Worm (Caenorhabditis elegans) whole organism, midembryonic: ENCODE data around the gene srx-116.

Experiments used
- T22C8.4 ChIP-seq: fragments of 200-800 bp; sonication (Bioruptor generic); IDR thresholded peaks from 2 replicates; pipeline ENCODE4 v1.3.6; 2022; ENCODE audit warnings: missing genetic modification characterization, missing compliant biosample characterization
- cog-1 ChIP-seq: sonication (generic microtip); optimal IDR thresholded peaks from 2 replicates; lab custom pipeline; 2016; ENCODE audit warnings: missing genetic modification characterization, missing compliant biosample characterization
- flt-1 ChIP-seq: fragments of 200-800 bp; sonication (Bioruptor generic); IDR thresholded peaks from 2 replicates; pipeline ENCODE4 v1.3.6; 2022; ENCODE audit warnings: missing genetic modification characterization, missing compliant biosample characterization
- klf-2 ChIP-seq: fragments of 200-800 bp; sonication (Bioruptor generic); conservative IDR thresholded peaks from 2 replicates; pipeline ENCODE4 v1.3.6; 2022; ENCODE audit warnings: missing genetic modification reagents, missing genetic modification characterization, missing compliant biosample characterization
- med-1 ChIP-seq: sonication (generic microtip); optimal IDR thresholded peaks from 2 replicates; lab custom pipeline; 2017; ENCODE audit warnings: missing genetic modification characterization, mild to moderate bottlenecking, missing compliant biosample characterization, antibody characterized with exemption, missing genetic modification reagents; ENCODE audit not compliant: insufficient read depth
- ref-1 ChIP-seq: fragments of 200-800 bp; sonication (Bioruptor generic); conservative IDR thresholded peaks from 2 replicates; pipeline ENCODE4 v1.3.6; 2022; ENCODE audit warnings: missing genetic modification reagents, missing genetic modification characterization, missing compliant biosample characterization
- tab-1 ChIP-seq: fragments of 200-800 bp; sonication (Bioruptor generic); IDR thresholded peaks from 2 replicates; pipeline ENCODE4 v1.3.6; 2022; ENCODE audit warnings: missing genetic modification characterization, missing compliant biosample characterization
- ztf-23 ChIP-seq: fragments of 200-800 bp; sonication (Bioruptor generic); IDR thresholded peaks from 2 replicates; pipeline ENCODE4 v1.3.6; 2022; ENCODE audit warnings: missing genetic modification reagents, missing genetic modification characterization, missing compliant biosample characterization
- ztf-29 ChIP-seq: fragments of 200-800 bp; sonication (Bioruptor generic); IDR thresholded peaks from 2 replicates; pipeline ENCODE4 v1.3.6; 2022; ENCODE audit warnings: missing genetic modification reagents, missing genetic modification characterization, missing compliant biosample characterization

Gene srx-116

DNA sequence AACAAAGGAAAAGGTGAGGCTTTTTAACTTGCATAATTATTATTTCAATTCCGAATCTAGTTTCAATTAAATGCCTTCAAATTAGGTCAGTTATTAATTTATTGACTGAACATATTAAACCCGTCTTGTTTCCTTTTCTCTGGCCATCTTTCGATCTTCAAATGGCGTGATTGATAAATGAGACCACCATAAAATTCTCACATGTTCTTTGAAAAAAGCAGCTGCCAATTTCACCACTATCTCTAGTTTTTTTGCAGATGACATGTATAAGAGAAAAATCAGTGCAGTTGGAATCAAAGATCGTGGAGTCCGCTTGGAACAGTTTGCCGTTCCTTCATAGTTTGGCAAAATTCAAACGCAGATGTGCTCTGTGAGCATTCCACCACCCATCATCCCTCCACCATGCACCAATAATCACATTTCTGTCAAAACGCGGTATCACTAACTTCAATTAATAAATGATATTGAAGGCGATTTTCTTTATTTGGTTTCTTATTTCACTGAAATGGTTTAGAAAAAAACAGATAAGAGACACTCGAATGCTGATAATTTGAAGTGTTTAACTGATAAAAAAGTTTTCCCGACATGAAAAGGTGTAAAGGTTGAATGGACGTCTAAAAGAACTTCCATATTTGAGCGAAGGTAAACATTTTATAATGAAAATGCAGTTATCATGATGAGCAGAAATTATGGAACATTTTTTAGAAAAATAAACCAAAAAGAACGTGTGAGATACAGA is 32.8 kb upstream of the srx-116 start:
- no peak for TF ChIP-seq cog-1 (tag; lab: Kevin White, UChicago)
- TF ChIP-seq T22C8.4 (GFP tag; lab: Robert Waterston, UW) = no peak
- TF ChIP-seq ref-1 (GFP tag; lab: Robert Waterston, UW) = no peak
- no peak for TF ChIP-seq klf-2
- no peak for TF ChIP-seq med-1 (GFP tag; lab: Kevin White, UChicago)
- TF ChIP-seq tab-1 (GFP tag; lab: Robert Waterston, UW) = no peak
- no peak for TF ChIP-seq ztf-23 (GFP tag; lab: Robert Waterston, UW)
- no peak for TF ChIP-seq ztf-29 (GFP tag; lab: Robert Waterston, UW)
- TF ChIP-seq flt-1 = no peak

DNA sequence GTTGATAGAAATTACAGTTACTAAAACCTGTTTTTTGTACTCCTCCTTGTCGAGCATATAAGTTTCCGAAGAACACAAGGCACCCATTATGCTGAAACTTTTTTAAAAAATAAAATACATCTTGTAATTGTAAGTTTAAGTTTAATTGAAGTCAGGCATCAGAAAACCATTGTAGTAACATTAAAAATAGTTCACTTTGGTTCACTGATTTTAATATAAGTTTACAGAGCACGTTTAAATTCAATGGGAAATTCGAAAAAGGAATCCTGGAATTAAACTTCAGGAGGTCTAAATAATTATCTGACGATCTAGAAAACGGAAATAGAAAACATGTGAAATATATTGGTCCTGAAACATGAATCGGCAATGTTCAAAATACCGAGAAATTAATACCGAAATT is 30.3 kb upstream of the srx-116 start, which contains the start of gene gpa-8:
Gene gpa-8 (minus strand): TSS at position 101 of the 400 bp plus-strand sequence.
- no peak for TF ChIP-seq ztf-23 (GFP tag; lab: Robert Waterston, UW)
- TF ChIP-seq T22C8.4 (GFP tag; lab: Robert Waterston, UW) = no peak
- TF ChIP-seq tab-1 (GFP tag; lab: Robert Waterston, UW) = no peak
- TF ChIP-seq med-1 (GFP tag; lab: Kevin White, UChicago) = no peak
- TF ChIP-seq ref-1 (GFP tag; lab: Robert Waterston, UW) = no peak
- no peak for TF ChIP-seq ztf-29 (GFP tag; lab: Robert Waterston, UW)
- TF ChIP-seq klf-2 = no peak
- TF ChIP-seq cog-1 (tag; lab: Kevin White, UChicago) = no peak
- TF ChIP-seq flt-1 = no peak

DNA sequence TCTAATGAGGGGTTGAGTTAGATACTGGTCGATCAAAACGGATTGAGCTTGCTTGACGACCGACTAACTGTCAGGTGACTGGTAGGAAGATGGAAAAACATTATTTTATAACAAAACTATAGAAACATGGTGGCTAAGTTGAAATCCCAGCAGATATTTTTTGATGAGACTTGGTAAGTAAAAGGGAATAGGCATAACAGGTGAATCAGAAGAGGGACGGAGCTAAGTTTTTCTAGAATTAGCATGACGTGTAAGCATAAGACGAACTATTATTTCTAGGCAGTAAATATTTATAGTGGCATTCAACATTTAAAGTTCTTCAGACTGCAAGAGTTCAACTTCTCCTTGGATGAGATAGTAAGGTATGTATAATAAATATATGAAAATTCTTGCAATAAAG is 26.2 kb upstream of the srx-116 start, which contains the start of gene F56H9.8:
Gene F56H9.8 (plus strand): TSS at position 301 of the 400 bp plus-strand sequence.
- TF ChIP-seq klf-2 = no peak
- TF ChIP-seq cog-1 (tag; lab: Kevin White, UChicago) = no peak
- no peak for TF ChIP-seq T22C8.4 (GFP tag; lab: Robert Waterston, UW)
- no peak for TF ChIP-seq ztf-29 (GFP tag; lab: Robert Waterston, UW)
- no peak for TF ChIP-seq flt-1
- TF ChIP-seq ztf-23 (GFP tag; lab: Robert Waterston, UW) = no peak
- TF ChIP-seq ref-1 (GFP tag; lab: Robert Waterston, UW) = no peak
- TF ChIP-seq tab-1 (GFP tag; lab: Robert Waterston, UW) = no peak
- TF ChIP-seq med-1 (GFP tag; lab: Kevin White, UChicago) = no peak

DNA sequence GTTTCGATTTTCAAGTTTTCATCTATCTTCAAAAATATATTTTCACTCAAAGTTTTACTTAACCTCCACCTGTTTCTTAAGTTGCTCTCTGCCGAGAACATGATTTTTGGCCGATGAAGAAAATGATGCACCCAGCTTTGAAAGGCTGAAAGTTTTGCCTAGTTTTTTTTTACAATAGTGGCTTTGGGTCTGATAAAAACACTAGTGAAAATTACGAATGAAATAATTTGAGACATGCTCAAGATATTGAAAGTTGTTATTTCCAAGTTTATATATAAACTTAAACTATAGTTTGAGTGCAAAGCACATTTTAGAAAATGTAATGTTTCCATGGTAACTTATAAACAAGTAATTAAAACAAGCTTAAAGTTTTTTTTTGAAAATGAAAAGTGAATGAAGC is 21.5 kb upstream of the srx-116 start, which contains the start of gene gpa-9:
Gene gpa-9 (minus strand): TSS at position 101 of the 400 bp plus-strand sequence.
- no peak for TF ChIP-seq klf-2
- no peak for TF ChIP-seq cog-1 (tag; lab: Kevin White, UChicago)
- no peak for TF ChIP-seq ztf-29 (GFP tag; lab: Robert Waterston, UW)
- TF ChIP-seq T22C8.4 (GFP tag; lab: Robert Waterston, UW) = no peak
- TF ChIP-seq med-1 (GFP tag; lab: Kevin White, UChicago) = no peak
- no peak for TF ChIP-seq ztf-23 (GFP tag; lab: Robert Waterston, UW)
- no peak for TF ChIP-seq ref-1 (GFP tag; lab: Robert Waterston, UW)
- no peak for TF ChIP-seq flt-1
- no peak for TF ChIP-seq tab-1 (GFP tag; lab: Robert Waterston, UW)

DNA sequence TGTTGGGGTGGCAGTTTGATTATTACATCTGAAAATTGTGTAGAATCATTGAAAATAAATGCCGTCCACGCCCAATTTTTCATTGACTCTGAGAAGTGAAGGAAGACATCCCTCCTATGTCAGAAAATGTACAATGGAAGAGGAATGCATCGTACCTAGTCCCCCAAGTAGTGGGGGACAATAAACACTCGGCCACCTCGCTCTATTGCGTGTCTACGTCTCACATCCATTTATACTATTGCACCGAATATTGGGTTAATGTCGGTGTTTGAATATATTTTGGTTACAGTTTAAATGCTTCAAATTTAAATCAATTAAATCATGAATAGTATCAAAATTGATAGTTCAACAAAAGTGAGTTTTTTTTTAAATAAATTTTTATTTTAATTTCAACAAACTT is 21.1 kb upstream of the srx-116 start, which contains the start of gene lin-25:
Gene lin-25 (plus strand): TSS at position 290 of the 400 bp plus-strand sequence.
- TF ChIP-seq ztf-29 (GFP tag; lab: Robert Waterston, UW) (no peak), cog-1 (tag; lab: Kevin White, UChicago) (no peak), flt-1 (no peak), tab-1 (GFP tag; lab: Robert Waterston, UW) (no peak), klf-2 (no peak), ref-1 (GFP tag; lab: Robert Waterston, UW) (no peak), T22C8.4 (GFP tag; lab: Robert Waterston, UW) (no peak), ztf-23 (GFP tag; lab: Robert Waterston, UW) (no peak), med-1 (GFP tag; lab: Kevin White, UChicago) (no peak)

DNA sequence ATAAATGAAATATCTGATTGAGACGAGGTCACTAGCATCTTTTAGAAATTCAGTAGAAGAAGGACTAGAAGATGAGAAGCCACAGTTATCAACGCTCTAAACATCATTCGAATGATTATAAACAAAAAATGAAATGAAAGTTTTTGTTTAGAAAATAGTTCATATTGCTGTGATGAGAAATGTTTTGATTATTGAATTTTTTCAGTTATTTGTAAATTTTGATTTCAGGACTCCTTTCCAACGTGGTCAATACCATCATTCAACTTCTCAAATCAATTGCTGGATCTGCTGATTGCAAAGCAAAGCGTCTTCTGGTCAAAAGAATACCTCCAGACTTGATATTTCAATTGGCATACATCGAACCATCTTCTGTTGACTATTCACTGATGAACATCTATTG is 12.6 kb upstream of the srx-116 start, which contains the start of gene W05B10.6:
Gene W05B10.6 (minus strand): TSS at position 101 of the 400 bp plus-strand sequence.
- TF ChIP-seq tab-1 (GFP tag; lab: Robert Waterston, UW) = no peak
- TF ChIP-seq ref-1 (GFP tag; lab: Robert Waterston, UW) = no peak
- no peak for TF ChIP-seq cog-1 (tag; lab: Kevin White, UChicago)
- TF ChIP-seq ztf-23 (GFP tag; lab: Robert Waterston, UW) = no peak
- no peak for TF ChIP-seq klf-2
- TF ChIP-seq med-1 (GFP tag; lab: Kevin White, UChicago) = no peak

DNA sequence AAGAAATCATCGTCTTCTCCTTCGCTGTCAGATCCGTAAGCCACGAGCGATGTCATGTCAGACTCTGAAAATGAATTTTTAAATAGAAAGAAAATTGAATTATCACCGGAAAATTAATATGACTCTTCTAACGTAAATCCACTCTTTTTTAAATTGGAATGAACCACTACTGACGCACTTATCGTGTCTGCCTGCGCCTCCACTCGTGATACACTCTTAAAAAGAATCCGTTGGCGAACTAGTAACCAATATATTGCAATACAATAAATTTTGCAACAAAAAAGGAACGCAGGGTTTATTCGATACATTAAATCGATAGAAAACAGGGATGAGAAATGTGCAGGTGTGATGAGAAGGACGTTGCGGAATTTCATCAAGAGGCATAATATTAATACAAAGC is 11.3 kb upstream of the srx-116 start, which contains the start of gene ccch-3:
Gene ccch-3 (minus strand): TSS at position 262 of the 400 bp plus-strand sequence.
- TF ChIP-seq klf-2 (no peak), tab-1 (GFP tag; lab: Robert Waterston, UW) (no peak), T22C8.4 (GFP tag; lab: Robert Waterston, UW) (no peak), med-1 (GFP tag; lab: Kevin White, UChicago) (no peak)

DNA sequence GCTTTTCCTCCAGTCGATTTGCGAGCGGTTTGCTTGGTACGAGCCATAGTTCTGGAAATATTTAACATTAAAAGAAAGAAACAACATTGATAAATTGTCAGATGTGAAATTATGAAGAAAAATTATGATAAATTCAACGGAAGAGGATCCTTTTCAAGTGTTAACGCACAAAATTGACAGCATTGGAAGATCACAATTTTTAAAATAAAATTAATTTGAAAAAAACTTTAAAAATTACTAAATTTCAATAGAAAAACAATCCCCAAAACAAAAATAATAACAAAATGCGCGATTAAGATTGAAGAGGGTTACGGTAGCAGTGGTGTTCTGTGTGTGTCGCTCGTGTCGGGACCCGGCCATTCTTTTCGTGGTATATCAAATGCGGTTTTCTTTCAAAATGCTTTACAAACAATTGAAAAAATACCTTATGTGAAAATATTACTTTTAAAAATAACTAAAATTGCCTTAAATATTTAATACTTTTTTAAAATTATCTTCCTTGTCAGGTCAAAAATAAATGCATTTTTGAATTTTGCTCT is 10.4 kb upstream of the srx-116 start, which contains the start of gene his-74:
Gene his-74 (minus strand): TSS at position 51 of the 539 bp plus-strand sequence.
- TF ChIP-seq flt-1 = no peak
- no peak for TF ChIP-seq med-1 (GFP tag; lab: Kevin White, UChicago)
- no peak for TF ChIP-seq ztf-29 (GFP tag; lab: Robert Waterston, UW)
- TF ChIP-seq tab-1 (GFP tag; lab: Robert Waterston, UW) = no peak
- no peak for TF ChIP-seq T22C8.4 (GFP tag; lab: Robert Waterston, UW)
- TF ChIP-seq cog-1 (tag; lab: Kevin White, UChicago) = no peak
- no peak for TF ChIP-seq klf-2
- no peak for TF ChIP-seq ztf-23 (GFP tag; lab: Robert Waterston, UW)
- TF ChIP-seq ref-1 (GFP tag; lab: Robert Waterston, UW) = no peak
